Worm (Caenorhabditis elegans): ENCODE data around the gene F28B12.6.
A peak's percentile ranks its signal among the peaks of the same experiment; 100 is the strongest.

Gene F28B12.6

DNA sequence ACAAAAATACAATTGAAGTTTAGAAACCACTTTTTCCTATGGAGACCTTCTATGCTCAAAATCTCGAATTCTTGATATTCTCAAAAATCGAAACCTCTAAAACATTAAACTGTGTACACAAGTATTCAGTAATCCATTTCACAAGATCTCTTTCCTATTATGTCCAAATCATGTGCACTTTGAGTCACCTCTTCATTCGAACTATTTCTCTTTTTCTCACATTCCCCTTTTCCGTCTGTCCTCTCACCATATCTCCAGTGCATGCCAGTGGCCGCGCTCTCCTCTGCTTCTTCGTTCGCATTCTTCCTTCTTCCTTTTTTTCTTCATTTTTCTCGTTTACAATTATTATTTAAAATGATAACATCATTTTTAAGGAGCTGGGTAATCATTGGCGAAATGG, 1.9 kb downstream of the F28B12.6 start, which contains the start of gene F28B12.1:
Gene F28B12.1, plus strand, starts transcription at position 335 of the 400 bp plus-strand sequence.
- TF ChIP-seq F37B4.10 (GFP tag; IDR thresholded peaks at IDR 0.05): no peak
- TF ChIP-seq cebp-1 (GFP tag; IDR thresholded peaks at IDR 0.05): no peak
- TF ChIP-seq cebp-1 (tag; optimal IDR thresholded peaks at IDR 0.05): peak; percentile 26
- TF ChIP-seq let-526 (GFP tag; IDR thresholded peaks at IDR 0.05): no peak

DNA sequence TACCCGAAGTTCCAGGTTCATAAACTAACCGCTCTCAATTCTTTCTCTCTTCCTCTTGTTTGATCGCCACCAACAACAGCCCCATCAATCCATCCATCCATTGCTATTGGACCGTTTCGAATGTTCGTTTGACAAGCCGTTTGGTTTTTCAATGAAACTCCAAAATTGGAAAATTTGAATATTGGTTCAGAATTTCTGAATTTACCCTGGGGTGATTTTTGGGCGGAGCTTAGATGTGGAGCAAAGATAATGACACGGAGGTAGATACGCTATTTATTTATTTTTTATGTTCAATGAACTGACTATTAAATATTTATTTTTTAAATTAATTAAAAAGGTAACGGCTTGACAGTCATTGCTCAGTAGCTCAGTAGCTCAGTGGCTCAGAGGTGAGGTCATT, 3.6 kb downstream of the F28B12.6 start, which contains the start of gene B0034.2:
Gene B0034.2, minus strand, starts transcription at position 101 of the 400 bp plus-strand sequence.
- TF ChIP-seq C06A6.2 (GFP tag; conservative IDR thresholded peaks at IDR 0.05) (no peak), T26A5.8 (tag; optimal IDR thresholded peaks at IDR 0.05) (no peak), ztf-28 (GFP tag; IDR thresholded peaks at IDR 0.05) (no peak), K12H6.12 (tag; optimal IDR thresholded peaks at IDR 0.05) (no peak), cebp-2 (GFP tag; IDR thresholded peaks at IDR 0.05) (no peak), hlh-26 (GFP tag; conservative IDR thresholded peaks at IDR 0.05) (no peak), Y95B8A.8 (GFP tag; IDR thresholded peaks at IDR 0.05) (no peak), rec-8 (tag; optimal IDR thresholded peaks at IDR 0.05) (no peak), nfya-2 (GFP tag; IDR thresholded peaks at IDR 0.05) (no peak), ets-4 (GFP tag; optimal IDR thresholded peaks at IDR 0.05) (no peak), madf-10 (tag; optimal IDR thresholded peaks at IDR 0.05) (no peak), B0035.1 (tag; optimal IDR thresholded peaks at IDR 0.05) (no peak), lsy-27 (tag; optimal IDR thresholded peaks at IDR 0.05; ENCODE audit: borderline replicate concordance, insufficient read depth) (no peak), nhr-90 (tag; optimal IDR thresholded peaks at IDR 0.05) (no peak), egl-44 (GFP tag; IDR thresholded peaks at IDR 0.05) (no peak), ztf-18 (tag; optimal IDR thresholded peaks at IDR 0.05) (no peak), let-526 (GFP tag; IDR thresholded peaks at IDR 0.05) (no peak), pha-4 (tag; optimal IDR thresholded peaks at IDR 0.05) (no peak)

ce11 chrII:5945818-5946217, 5.2 kb downstream of the F28B12.6 start:
- TF ChIP-seq pha-4 (tag; optimal IDR thresholded peaks at IDR 0.05) (no peak), Y56A3A.18 (GFP tag; IDR thresholded peaks at IDR 0.05) (no peak), fkh-3 (tag; optimal IDR thresholded peaks at IDR 0.05) (no peak)

ce11 chrII:5946438-5946837, 5.8 kb downstream of the F28B12.6 start:
- TF ChIP-seq Y56A3A.18 (GFP tag; IDR thresholded peaks at IDR 0.05) (no peak), rpc-1 (optimal IDR thresholded peaks at IDR 0.05) (no peak), rpc-1 (tag; optimal IDR thresholded peaks at IDR 0.05) (no peak), B0019.2 (GFP tag; conservative IDR thresholded peaks at IDR 0.05) (no peak), ccch-3 (GFP tag; optimal IDR thresholded peaks at IDR 0.05) (no peak), F23B12.7 (tag; optimal IDR thresholded peaks at IDR 0.05; ENCODE audit: insufficient read depth) (no peak), cebp-2 (GFP tag; IDR thresholded peaks at IDR 0.05) (no peak), hsf-1 (GFP tag; IDR thresholded peaks at IDR 0.05) (no peak), sptf-2 (GFP tag; optimal IDR thresholded peaks at IDR 0.05) (no peak), F55B11.4 (tag; optimal IDR thresholded peaks at IDR 0.05; ENCODE audit: borderline replicate concordance, insufficient read depth) (no peak), snpc-4 (GFP tag; optimal IDR thresholded peaks at IDR 0.05) (no peak), snpc-4 (tag; optimal IDR thresholded peaks at IDR 0.05) (no peak), snpc-1.1 (tag; optimal IDR thresholded peaks at IDR 0.05; ENCODE audit: insufficient read depth) (no peak), chd-7 (tag; optimal IDR thresholded peaks at IDR 0.05) (no peak), F57C9.4 (tag; optimal IDR thresholded peaks at IDR 0.05) (no peak), attf-3 (GFP tag; conservative IDR thresholded peaks at IDR 0.05) (no peak), dox-1 (GFP tag; IDR thresholded peaks at IDR 0.05) (no peak), ceh-58 (GFP tag; IDR thresholded peaks at IDR 0.05) (no peak), tbx-9 (tag; optimal IDR thresholded peaks at IDR 0.05; ENCODE audit: borderline replicate concordance) (no peak)

Data from whole organism, young adult.